Worm (Caenorhabditis elegans) whole organism, mixed stage, embryonic: ENCODE data around the gene manf-1.

Experiments used
- ceh-39 ChIP-seq: fragments of 150-350 bp; optimal IDR thresholded peaks from 2 replicates; lab custom pipeline; 2014; ENCODE audit warnings: missing biosample characterization, missing genetic modification characterization
- flh-1 ChIP-seq: fragments of 200-800 bp; sonication (Bioruptor generic); optimal IDR thresholded peaks from 2 replicates; lab custom pipeline; 2018; ENCODE audit warnings: mild to moderate bottlenecking, missing genetic modification characterization, moderate library complexity, missing compliant biosample characterization
- mab-5 ChIP-seq: fragments of 150-350 bp; optimal IDR thresholded peaks from 2 replicates; lab custom pipeline; 2014; ENCODE audit warnings: missing biosample characterization, missing genetic modification characterization
- nhr-12 ChIP-seq: fragments of 150-350 bp; optimal IDR thresholded peaks from 2 replicates; lab custom pipeline; 2014; ENCODE audit warnings: missing biosample characterization, missing genetic modification characterization
- nhr-237 ChIP-seq: fragments of 150-350 bp; optimal IDR thresholded peaks from 2 replicates; lab custom pipeline; 2014; ENCODE audit warnings: missing biosample characterization, missing genetic modification characterization
- nhr-28 ChIP-seq: fragments of 150-350 bp; optimal IDR thresholded peaks from 2 replicates; lab custom pipeline; 2014; ENCODE audit warnings: missing biosample characterization, missing genetic modification characterization
- sptf-1 ChIP-seq: sonication (generic microtip); optimal IDR thresholded peaks from 2 replicates; lab custom pipeline; 2017; ENCODE audit warnings: mild to moderate bottlenecking, missing genetic modification characterization, moderate library complexity, missing compliant biosample characterization
- unc-39 ChIP-seq: fragments of 150-350 bp; optimal IDR thresholded peaks from 2 replicates; lab custom pipeline; 2014; ENCODE audit warnings: missing biosample characterization, missing genetic modification characterization
- unc-62 ChIP-seq: fragments of 150-350 bp; optimal IDR thresholded peaks from 2 replicates; lab custom pipeline; 2014; ENCODE audit warnings: missing biosample characterization, missing genetic modification reagents, missing genetic modification characterization
- ztf-11 ChIP-seq: fragments of 150-350 bp; optimal IDR thresholded peaks from 2 replicates; lab custom pipeline; 2014; ENCODE audit warnings: missing biosample characterization, missing genetic modification characterization

- TF ChIP-seq flh-1 (GFP tag; lab: Kevin White, UChicago) (no peak), nhr-237 (tag; lab: Kevin White, UChicago) (no peak), ztf-11 (no peak), unc-62 (GFP tag; lab: Kevin White, UChicago) (no peak), sptf-1 (no peak), nhr-28 (tag; lab: Kevin White, UChicago) (no peak), unc-39 (tag; lab: Kevin White, UChicago) (no peak), ceh-39 (no peak), nhr-12 (tag; lab: Kevin White, UChicago) (no peak), mab-5 (tag; lab: Kevin White, UChicago) (no peak)
Observed at ce11 chrIV:2892787-2893485, 35.3 kb downstream of the manf-1 start.
